Fruit fly (Drosophila melanogaster): ENCODE measurements around the gene SPE.

Gene SPE

DNA sequence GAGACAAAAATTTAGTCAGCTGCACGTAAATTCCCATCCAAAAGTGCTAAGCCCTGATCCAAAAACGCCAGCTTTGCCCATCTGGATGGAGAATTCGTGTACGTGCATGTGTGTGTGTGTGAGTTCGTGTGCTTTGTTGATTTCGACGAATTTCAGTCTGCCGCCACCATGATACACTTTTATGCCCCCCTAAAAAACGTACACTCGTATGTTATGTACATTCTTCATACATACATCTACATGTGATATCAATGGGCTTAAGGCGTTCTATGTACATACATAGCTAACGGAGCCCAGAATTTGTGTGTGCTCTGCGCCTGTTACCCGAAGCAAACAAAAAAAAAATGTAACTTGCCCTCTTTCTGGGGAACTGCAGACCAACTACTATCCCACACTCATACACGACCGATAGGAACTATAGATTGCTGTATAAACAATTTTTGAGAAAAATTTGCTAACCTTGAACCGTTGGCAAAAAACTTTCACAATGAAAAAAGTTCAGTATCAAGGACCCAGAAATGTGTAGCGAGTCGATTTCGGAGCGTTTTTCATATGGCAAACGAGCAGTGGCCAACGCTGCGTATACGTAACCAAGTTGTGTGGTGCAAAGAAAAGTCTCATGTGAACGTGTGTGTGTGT is 39.8 kb downstream of the SPE start:
- TF ChIP-seq br (GFP tag; optimal IDR thresholded peaks at IDR 0.05) (peak; percentile 42), Myc (optimal IDR thresholded peaks at IDR 0.05) (no peak), dl (GFP tag; optimal IDR thresholded peaks at IDR 0.05; ENCODE audit: insufficient read depth in 1 of 2, partially characterized antibody in 2 of 2) (no peak), Hr78 (GFP tag; optimal IDR thresholded peaks at IDR 0.05) (no peak), jim (GFP tag; optimal IDR thresholded peaks at IDR 0.05) (no peak), rgr (GFP tag; optimal IDR thresholded peaks at IDR 0.05) (no peak), Abd-B (GFP tag; optimal IDR thresholded peaks at IDR 0.05) (no peak), Vsx2 (GFP tag; optimal IDR thresholded peaks at IDR 0.05; ENCODE audit: partially characterized antibody) (no peak), Dfd (GFP tag; optimal IDR thresholded peaks at IDR 0.05) (no peak), Hnf4 (GFP tag; optimal IDR thresholded peaks at IDR 0.05) (peak; percentile 0), sv (GFP tag; optimal IDR thresholded peaks at IDR 0.05) (no peak), fru (GFP tag; optimal IDR thresholded peaks at IDR 0.05) (no peak), Rel (GFP tag; optimal IDR thresholded peaks at IDR 0.05) (no peak), Rel (tag; optimal IDR thresholded peaks at IDR 0.05) (peak; percentile 85), CG9705 (GFP tag; optimal IDR thresholded peaks at IDR 0.05) (no peak), Hr83 (GFP tag; optimal IDR thresholded peaks at IDR 0.05; ENCODE audit: poor library complexity, severe bottlenecking) (peak; percentile 21), lola (GFP tag; optimal IDR thresholded peaks at IDR 0.05) (no peak), pan (optimal IDR thresholded peaks at IDR 0.05) (no peak), tai (GFP tag; optimal IDR thresholded peaks at IDR 0.05) (no peak), usp (GFP tag; optimal IDR thresholded peaks at IDR 0.05) (no peak), CG32264 (GFP tag; optimal IDR thresholded peaks at IDR 0.05) (no peak), CrebA (GFP tag; optimal IDR thresholded peaks at IDR 0.05; ENCODE audit: borderline replicate concordance) (peak; percentile 44), N (GFP tag; optimal IDR thresholded peaks at IDR 0.05) (no peak), woc (GFP tag; optimal IDR thresholded peaks at IDR 0.05) (no peak), brk (GFP tag; optimal IDR thresholded peaks at IDR 0.05) (no peak), h (GFP tag; optimal IDR thresholded peaks at IDR 0.05) (peak; percentile 62), Dif (GFP tag; optimal IDR thresholded peaks at IDR 0.05; ENCODE audit: partially characterized antibody) (no peak), Sp1 (GFP tag; optimal IDR thresholded peaks at IDR 0.05) (peak; percentile 8), OdsH (GFP tag; optimal IDR thresholded peaks at IDR 0.05) (peak; percentile 43), dsf (GFP tag; optimal IDR thresholded peaks at IDR 0.05; ENCODE audit: borderline replicate concordance) (no peak), foxo (GFP tag; optimal IDR thresholded peaks at IDR 0.05) (no peak)

DNA sequence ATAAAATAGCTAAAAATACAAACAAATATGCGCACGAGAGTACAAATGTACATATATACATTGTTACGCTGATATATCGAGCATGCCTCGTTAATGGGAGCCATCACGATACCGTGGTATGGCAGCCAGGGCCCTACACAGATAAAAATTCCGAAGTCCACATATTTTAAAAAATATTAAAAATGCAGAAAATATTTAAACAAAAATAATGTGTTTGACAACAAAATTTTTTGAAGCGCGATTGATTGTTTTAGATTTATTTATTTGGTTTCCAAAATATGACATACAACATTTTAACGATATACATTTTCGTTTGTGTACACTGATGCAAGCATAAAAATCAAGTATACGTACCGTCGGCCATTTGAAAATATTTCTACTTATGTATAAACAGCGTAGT is 40.7 kb downstream of the SPE start:
- TF ChIP-seq ey (GFP tag; optimal IDR thresholded peaks at IDR 0.05), result peak; percentile 68
- no peak for TF ChIP-seq tai (GFP tag; optimal IDR thresholded peaks at IDR 0.05)
- peak; percentile 85 for TF ChIP-seq sv (GFP tag; optimal IDR thresholded peaks at IDR 0.05)
- TF ChIP-seq CG32264 (GFP tag; optimal IDR thresholded peaks at IDR 0.05), result peak; percentile 45
- TF ChIP-seq Dfd (GFP tag; optimal IDR thresholded peaks at IDR 0.05), result no peak
- TF ChIP-seq pan (optimal IDR thresholded peaks at IDR 0.05), result no peak
- TF ChIP-seq jim (GFP tag; optimal IDR thresholded peaks at IDR 0.05), result no peak
- peak; percentile 71 for TF ChIP-seq br (GFP tag; optimal IDR thresholded peaks at IDR 0.05)
- TF ChIP-seq Abd-B (GFP tag; optimal IDR thresholded peaks at IDR 0.05), result no peak
- TF ChIP-seq fru (GFP tag; optimal IDR thresholded peaks at IDR 0.05), result peak; percentile 81
- TF ChIP-seq Rel (GFP tag; optimal IDR thresholded peaks at IDR 0.05), result peak; percentile 8
- no peak for TF ChIP-seq Rel (tag; optimal IDR thresholded peaks at IDR 0.05)
- peak; percentile 55 for TF ChIP-seq brk (GFP tag; optimal IDR thresholded peaks at IDR 0.05)
- no peak for TF ChIP-seq usp (GFP tag; optimal IDR thresholded peaks at IDR 0.05)
- no peak for TF ChIP-seq GATAd (GFP tag; optimal IDR thresholded peaks at IDR 0.05)
- TF ChIP-seq Hr78 (GFP tag; optimal IDR thresholded peaks at IDR 0.05), result no peak
- TF ChIP-seq CrebA (GFP tag; optimal IDR thresholded peaks at IDR 0.05; ENCODE audit: borderline replicate concordance), result no peak
- TF ChIP-seq dsf (GFP tag; optimal IDR thresholded peaks at IDR 0.05; ENCODE audit: borderline replicate concordance), result no peak
- TF ChIP-seq h (GFP tag; optimal IDR thresholded peaks at IDR 0.05), result peak; percentile 83
- no peak for TF ChIP-seq lola (GFP tag; optimal IDR thresholded peaks at IDR 0.05)
- TF ChIP-seq Vsx2 (GFP tag; optimal IDR thresholded peaks at IDR 0.05; ENCODE audit: partially characterized antibody), result no peak
- TF ChIP-seq woc (GFP tag; optimal IDR thresholded peaks at IDR 0.05), result peak; percentile 26
- TF ChIP-seq Sp1 (GFP tag; optimal IDR thresholded peaks at IDR 0.05), result peak; percentile 57
- peak; percentile 19 for TF ChIP-seq Jra (GFP tag; optimal IDR thresholded peaks at IDR 0.05)
- TF ChIP-seq OdsH (GFP tag; optimal IDR thresholded peaks at IDR 0.05), result peak; percentile 83
- no peak for TF ChIP-seq CG9705 (GFP tag; optimal IDR thresholded peaks at IDR 0.05)
- no peak for TF ChIP-seq dl (GFP tag; optimal IDR thresholded peaks at IDR 0.05; ENCODE audit: insufficient read depth in 1 of 2, partially characterized antibody in 2 of 2)
- peak; percentile 82 for TF ChIP-seq rgr (GFP tag; optimal IDR thresholded peaks at IDR 0.05)
- no peak for TF ChIP-seq Myc (optimal IDR thresholded peaks at IDR 0.05)
- TF ChIP-seq sage (GFP tag; optimal IDR thresholded peaks at IDR 0.05), result peak; percentile 48
- TF ChIP-seq psq (GFP tag; optimal IDR thresholded peaks at IDR 0.05), result peak; percentile 58
- peak in 1 of 2 experiments; percentile 82 for TF ChIP-seq foxo (GFP tag; optimal IDR thresholded peaks at IDR 0.05)
- TF ChIP-seq HLH106 (tag; optimal IDR thresholded peaks at IDR 0.05), result peak; percentile 54
- TF ChIP-seq Hnf4 (GFP tag; optimal IDR thresholded peaks at IDR 0.05), result peak; percentile 55
- no peak for TF ChIP-seq N (GFP tag; optimal IDR thresholded peaks at IDR 0.05)
- no peak for TF ChIP-seq Hr83 (GFP tag; optimal IDR thresholded peaks at IDR 0.05; ENCODE audit: poor library complexity, severe bottlenecking)
- TF ChIP-seq dmrt93B (GFP tag; optimal IDR thresholded peaks at IDR 0.05), result peak; percentile 8
- no peak for TF ChIP-seq Dif (GFP tag; optimal IDR thresholded peaks at IDR 0.05; ENCODE audit: partially characterized antibody)
- TF ChIP-seq Mio (GFP tag; optimal IDR thresholded peaks at IDR 0.05), result no peak

Measured in whole organism, wandering third instar larva.